Fruit fly (Drosophila melanogaster) whole organism, embryonic: ENCODE results near the gene CG34462.

Experiments
- ATbp ChIP-seq: fragments of 200-800 bp; sonication (Bioruptor generic); optimal IDR thresholded peaks from 2 replicates; lab custom pipeline; 2017; ENCODE audit warnings: missing biosample characterization, mild to moderate bottlenecking, missing genetic modification characterization, missing genetic modification reagents
- Bteb2 ChIP-seq: fragments of 200-800 bp; sonication (Bioruptor generic); optimal IDR thresholded peaks from 2 replicates; lab custom pipeline; 2016; ENCODE audit warnings: missing biosample characterization, missing genetic modification characterization
- CG1024 ChIP-seq: fragments of 200-800 bp; sonication (Bioruptor generic); IDR thresholded peaks from 2 replicates; pipeline ENCODE4 v1.3.6; 2022; ENCODE audit warnings: missing biosample characterization, missing genetic modification characterization
- CG11456 ChIP-seq: fragments of 200-800 bp; sonication (Bioruptor generic); IDR thresholded peaks from 3 replicates; pipeline ENCODE4 v1.3.6; 2022; ENCODE audit warnings: missing biosample characterization, missing genetic modification characterization
- CG11695 ChIP-seq: fragments of 200-800 bp; sonication (Bioruptor generic); IDR thresholded peaks from 3 replicates; pipeline ENCODE4 v1.3.6; 2022; ENCODE audit warnings: missing biosample characterization, missing genetic modification characterization
- CG12219 ChIP-seq: fragments of 200-800 bp; sonication (Bioruptor generic); optimal IDR thresholded peaks from 3 replicates; lab custom pipeline; 2018; ENCODE audit warnings: missing biosample characterization, mild to moderate bottlenecking, missing genetic modification characterization
- CG12391 ChIP-seq: fragments of 200-800 bp; sonication (Bioruptor generic); optimal IDR thresholded peaks from 3 replicates; lab custom pipeline; 2018; ENCODE audit warnings: missing biosample characterization, mild to moderate bottlenecking, missing genetic modification characterization, moderate library complexity
- CG14860 ChIP-seq: fragments of 200-800 bp; sonication (Bioruptor generic); IDR thresholded peaks from 3 replicates; pipeline ENCODE4 v1.3.6; 2022; ENCODE audit warnings: missing biosample characterization, missing genetic modification characterization; ENCODE audit not compliant: partially characterized antibody
- CG17359 ChIP-seq: fragments of 200-800 bp; sonication (Bioruptor generic); optimal IDR thresholded peaks from 3 replicates; lab custom pipeline; 2018; ENCODE audit warnings: missing biosample characterization, mild to moderate bottlenecking, missing genetic modification characterization, moderate library complexity
- CG17385 ChIP-seq: fragments of 200-800 bp; sonication (Bioruptor generic); optimal IDR thresholded peaks from 3 replicates; lab custom pipeline; 2018; ENCODE audit warnings: missing biosample characterization, mild to moderate bottlenecking, missing genetic modification characterization
- CG18011 ChIP-seq: fragments of 200-800 bp; sonication (Bioruptor generic); optimal IDR thresholded peaks from 2 replicates; lab custom pipeline; 2017; ENCODE audit warnings: missing biosample characterization, missing genetic modification characterization, mild to moderate bottlenecking, moderate library complexity, missing genotype
- CG2202 ChIP-seq: fragments of 200-800 bp; sonication (Bioruptor generic); optimal IDR thresholded peaks from 2 replicates; lab custom pipeline; 2018; ENCODE audit warnings: missing biosample characterization, mild to moderate bottlenecking, missing genetic modification characterization
- CG30431 ChIP-seq: fragments of 200-800 bp; sonication (Bioruptor generic); optimal IDR thresholded peaks from 2 replicates; lab custom pipeline; 2017; ENCODE audit warnings: missing biosample characterization, missing genetic modification characterization
- CG3163 ChIP-seq: fragments of 200-800 bp; sonication (Bioruptor generic); optimal IDR thresholded peaks from 3 replicates; lab custom pipeline; 2016; ENCODE audit warnings: missing biosample characterization, missing genetic modification characterization
- CG32532 ChIP-seq: fragments of 200-800 bp; sonication (Bioruptor generic); IDR thresholded peaks from 2 replicates; pipeline ENCODE4 v1.3.6; 2022; ENCODE audit warnings: missing biosample characterization, missing genetic modification characterization
- CG4282 ChIP-seq: fragments of 200-800 bp; sonication (Bioruptor generic); optimal IDR thresholded peaks from 2 replicates; lab custom pipeline; 2016; ENCODE audit warnings: missing biosample characterization, missing genetic modification characterization
- CG6813 ChIP-seq: fragments of 200-800 bp; sonication (Bioruptor generic); optimal IDR thresholded peaks from 2 replicates; lab custom pipeline; 2017; ENCODE audit warnings: missing biosample characterization, missing genetic modification characterization, mild to moderate bottlenecking, moderate library complexity, missing genetic modification reagents
- CG8765 ChIP-seq: fragments of 200-800 bp; sonication (Bioruptor generic); IDR thresholded peaks from 2 replicates; pipeline ENCODE4 v1.3.6; 2022; ENCODE audit warnings: missing biosample characterization, missing genetic modification characterization
- CG8944 ChIP-seq: fragments of 200-800 bp; sonication (Bioruptor generic); optimal IDR thresholded peaks from 3 replicates; lab custom pipeline; 2016; ENCODE audit warnings: missing biosample characterization, missing genetic modification characterization
- CG9215 ChIP-seq: fragments of 200-800 bp; sonication (Bioruptor generic); IDR thresholded peaks from 2 replicates; pipeline ENCODE4 v1.3.6; 2022; ENCODE audit warnings: missing biosample characterization, missing genetic modification characterization
- CG9797 ChIP-seq: fragments of 200-800 bp; sonication (Bioruptor generic); optimal IDR thresholded peaks from 3 replicates; lab custom pipeline; 2018; ENCODE audit warnings: missing biosample characterization, mild to moderate bottlenecking, missing genetic modification characterization
- CG9932 ChIP-seq: fragments of 200-800 bp; sonication (Bioruptor generic); IDR thresholded peaks from 2 replicates; pipeline ENCODE4 v1.3.6; 2022; ENCODE audit warnings: missing biosample characterization, missing genetic modification characterization
- CrebB ChIP-seq: fragments of 200-800 bp; sonication (Bioruptor generic); optimal IDR thresholded peaks from 3 replicates; lab custom pipeline; 2018; ENCODE audit warnings: missing biosample characterization, mild to moderate bottlenecking, missing genetic modification characterization
- Dip2 ChIP-seq: fragments of 200-800 bp; sonication (Bioruptor generic); IDR thresholded peaks from 2 replicates; pipeline ENCODE4 v1.3.6; 2022; ENCODE audit warnings: missing biosample characterization, missing genetic modification characterization
- Dref ChIP-seq: fragments of 200-800 bp; sonication (Bioruptor generic); IDR thresholded peaks from 2 replicates; pipeline ENCODE4 v1.3.6; 2022; ENCODE audit warnings: missing biosample characterization, missing genetic modification characterization
- HHEX ChIP-seq: fragments of 200-800 bp; sonication (Bioruptor generic); optimal IDR thresholded peaks from 3 replicates; lab custom pipeline; 2017; ENCODE audit warnings: missing biosample characterization, mild to moderate bottlenecking, missing genetic modification characterization, missing genetic modification reagents
- HLH54F ChIP-seq: fragments of 200-800 bp; sonication (Bioruptor generic); optimal IDR thresholded peaks from 3 replicates; lab custom pipeline; 2016; ENCODE audit warnings: missing biosample characterization, missing genetic modification characterization
- HmgD ChIP-seq: fragments of 200-800 bp; sonication (Bioruptor generic); optimal IDR thresholded peaks from 3 replicates; lab custom pipeline; 2016; ENCODE audit warnings: missing biosample characterization, missing genetic modification characterization
- Hmr ChIP-seq: fragments of 200-800 bp; sonication (Bioruptor generic); optimal IDR thresholded peaks from 3 replicates; lab custom pipeline; 2017; ENCODE audit warnings: mild to moderate bottlenecking, missing biosample characterization, missing genetic modification reagents, missing genetic modification characterization
- Lhr ChIP-seq: fragments of 200-800 bp; sonication (Bioruptor generic); optimal IDR thresholded peaks from 3 replicates; lab custom pipeline; 2017; ENCODE audit warnings: mild to moderate bottlenecking, missing biosample characterization, missing genetic modification reagents, missing genetic modification characterization
- Mad ChIP-seq: fragments of 200-800 bp; sonication (Bioruptor generic); optimal IDR thresholded peaks from 2 replicates; lab custom pipeline; 2016; ENCODE audit warnings: missing biosample characterization, missing genetic modification characterization
- Poxn ChIP-seq: fragments of 200-800 bp; sonication (Bioruptor generic); IDR thresholded peaks from 2 replicates; pipeline ENCODE4 v1.3.6; 2022; ENCODE audit warnings: missing biosample characterization, missing genetic modification characterization
- Rfx ChIP-seq: fragments of 200-800 bp; sonication (Bioruptor generic); IDR thresholded peaks from 2 replicates; pipeline ENCODE4 v1.3.6; 2022; ENCODE audit warnings: missing biosample characterization, missing genetic modification characterization
- Side ChIP-seq: fragments of 200-800 bp; sonication (Bioruptor generic); optimal IDR thresholded peaks from 2 replicates; lab custom pipeline; 2016; ENCODE audit warnings: missing biosample characterization, missing genetic modification characterization
- Xbp1 ChIP-seq: fragments of 200-800 bp; sonication (Bioruptor generic); optimal IDR thresholded peaks from 3 replicates; lab custom pipeline; 2016; ENCODE audit warnings: missing biosample characterization, mild to moderate bottlenecking, missing genetic modification characterization
- az2 ChIP-seq: fragments of 200-800 bp; sonication (Bioruptor generic); optimal IDR thresholded peaks from 3 replicates; lab custom pipeline; 2016; ENCODE audit warnings: missing biosample characterization, missing genetic modification characterization
- bab2 ChIP-seq: fragments of 200-800 bp; sonication (Bioruptor generic); optimal IDR thresholded peaks from 2 replicates; lab custom pipeline; 2016; ENCODE audit warnings: missing biosample characterization, missing genetic modification characterization
- dimm ChIP-seq: fragments of 200-800 bp; sonication (Bioruptor generic); IDR thresholded peaks from 2 replicates; pipeline ENCODE4 v1.3.6; 2022; ENCODE audit warnings: missing biosample characterization, missing genetic modification characterization
- fd102C ChIP-seq: fragments of 200-800 bp; sonication (Bioruptor generic); optimal IDR thresholded peaks from 2 replicates; lab custom pipeline; 2018; ENCODE audit warnings: missing biosample characterization, mild to moderate bottlenecking, missing genetic modification characterization, moderate library complexity
- grau ChIP-seq: fragments of 200-800 bp; optimal IDR thresholded peaks from 3 replicates; lab custom pipeline; 2019; ENCODE audit warnings: missing biosample characterization, mild to moderate bottlenecking, missing genetic modification characterization, moderate library complexity
- gro ChIP-seq: fragments of 200-800 bp; sonication (Bioruptor generic); optimal IDR thresholded peaks from 2 replicates; lab custom pipeline; 2016; ENCODE audit warnings: missing biosample characterization, missing genetic modification characterization
- mld ChIP-seq: fragments of 200-800 bp; sonication (Bioruptor generic); IDR thresholded peaks from 3 replicates; pipeline ENCODE4 v1.3.6; 2022; ENCODE audit warnings: missing biosample characterization, missing genetic modification characterization; ENCODE audit not compliant: partially characterized antibody
- odd ChIP-seq: fragments of 200-800 bp; sonication (Bioruptor generic); optimal IDR thresholded peaks from 2 replicates; lab custom pipeline; 2017; ENCODE audit warnings: missing biosample characterization, mild to moderate bottlenecking, missing genetic modification characterization
- p53 ChIP-seq: fragments of 200-800 bp; sonication (Bioruptor generic); optimal IDR thresholded peaks from 2 replicates; lab custom pipeline; 2016; ENCODE audit warnings: missing biosample characterization, missing genetic modification characterization
- slbo ChIP-seq: fragments of 200-800 bp; sonication (Bioruptor generic); IDR thresholded peaks from 2 replicates; pipeline ENCODE4 v1.3.6; 2022; ENCODE audit warnings: missing biosample characterization, missing genetic modification characterization
- sr ChIP-seq: fragments of 200-800 bp; sonication (Bioruptor generic); IDR thresholded peaks from 3 replicates; pipeline ENCODE4 v1.3.6; 2022; ENCODE audit warnings: missing biosample characterization, missing genetic modification characterization
- tap ChIP-seq: fragments of 200-800 bp; optimal IDR thresholded peaks from 3 replicates; lab custom pipeline; 2019; ENCODE audit warnings: missing biosample characterization, mild to moderate bottlenecking, missing genetic modification characterization, moderate library complexity
- tio ChIP-seq: fragments of 200-800 bp; sonication (Bioruptor generic); optimal IDR thresholded peaks from 2 replicates; lab custom pipeline; 2017; ENCODE audit warnings: missing biosample characterization, missing genetic modification characterization, inconsistent platforms
- trh ChIP-seq: fragments of 200-800 bp; sonication (Bioruptor generic); optimal IDR thresholded peaks from 2 replicates; lab custom pipeline; 2016; ENCODE audit warnings: missing biosample characterization, missing genetic modification characterization

The CG34462 gene

DNA sequence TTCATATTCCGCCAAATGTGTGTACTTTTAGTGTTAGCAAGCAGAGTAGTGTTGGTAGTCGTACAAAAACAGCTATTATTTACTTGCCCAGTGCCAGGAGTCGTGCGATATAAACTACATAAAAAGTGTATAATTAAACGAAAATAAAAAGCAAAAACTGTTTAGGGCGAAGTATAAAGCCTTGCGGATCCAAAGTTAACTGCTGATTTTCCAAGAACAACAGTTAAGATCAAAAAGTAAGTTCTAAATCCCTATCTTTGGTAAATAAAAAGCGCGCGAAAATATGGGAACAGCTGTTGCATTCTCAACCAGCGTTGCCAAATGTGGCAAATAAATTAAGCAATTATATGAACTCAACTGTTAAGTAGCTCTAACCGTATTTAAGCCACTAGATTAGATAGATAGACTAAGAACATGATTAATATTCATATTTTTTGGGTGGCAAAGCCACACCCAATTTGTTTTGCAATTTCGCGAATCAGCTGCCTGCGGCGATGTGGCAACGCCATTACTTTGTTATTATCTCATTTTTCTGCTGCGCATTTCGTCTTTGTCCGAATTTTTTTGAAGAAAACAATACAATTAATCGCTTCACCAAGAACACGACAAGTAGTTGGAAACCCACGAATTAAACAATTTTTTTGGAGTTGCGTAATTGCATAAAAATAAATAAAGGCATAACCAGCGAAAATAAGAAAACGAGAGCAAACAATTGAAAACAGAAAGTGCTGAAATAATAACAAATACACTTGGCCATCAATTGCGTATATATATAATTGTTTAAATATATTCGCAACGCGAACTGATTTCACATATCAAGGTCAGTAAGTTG, 12.1 kb downstream of the CG34462 start, which contains the start of the genes Prim1 and CG7083 (continued):
- TF ChIP-seq tio (GFP tag; lab: Kevin White, UChicago) (no peak), slbo (GFP tag; lab: Robert Waterston, UW) (peak; percentile 75), dimm (no peak), gro (GFP tag; lab: Kevin White, UChicago) (peak; percentile 69), HmgD (peak; percentile 26), az2 (GFP tag; lab: Kevin White, UChicago) (peak; percentile 63), ATbp (GFP tag; lab: Kevin White, UChicago) (peak; percentile 11), Hmr (GFP tag; lab: Kevin White, UChicago) (peak; percentile 54), p53 (GFP tag; lab: Kevin White, UChicago) (no peak), CrebB (tag; lab: Kevin White, UChicago) (no peak), CG6813 (peak; percentile 26), fd102C (no peak), CG4282 (GFP tag; lab: Kevin White, UChicago) (no peak), Dref (GFP tag; lab: Robert Waterston, UW) (no peak), tap (tag; lab: Kevin White, UChicago) (peak; percentile 11), CG3163 (peak; percentile 13), Side (GFP tag; lab: Kevin White, UChicago) (peak; percentile 25), CG9797 (GFP tag; lab: Kevin White, UChicago) (peak; percentile 19), CG1024 (GFP tag; lab: Robert Waterston, UW) (no peak), trh (no peak), HHEX (GFP tag; lab: Kevin White, UChicago) (peak; percentile 20), sr (GFP tag; lab: Robert Waterston, UW) (no peak), CG30431 (peak; percentile 23), CG8765 (GFP tag; lab: Robert Waterston, UW) (no peak), Mad (GFP tag; lab: Kevin White, UChicago) (peak; percentile 53), HLH54F (GFP tag; lab: Kevin White, UChicago) (peak; percentile 71), CG17385 (GFP tag; lab: Kevin White, UChicago) (peak; percentile 60), CG8944 (GFP tag; lab: Kevin White, UChicago) (peak; percentile 33), CG12219 (GFP tag; lab: Kevin White, UChicago) (peak; percentile 14), Rfx (peak; percentile 51), CG2202 (tag; lab: Kevin White, UChicago) (peak; percentile 24), CG12391 (tag; lab: Kevin White, UChicago) (peak; percentile 74), CG32532 (GFP tag; lab: Robert Waterston, UW) (peak; percentile 58; the same call in 1 of the 2 replicates), Dip2 (GFP tag; lab: Robert Waterston, UW) (no peak), Xbp1 (GFP tag; lab: Kevin White, UChicago) (peak; percentile 75), CG18011 (GFP tag; lab: Kevin White, UChicago) (peak; percentile 56), Bteb2 (GFP tag; lab: Kevin White, UChicago) (peak; percentile 51), grau (tag; lab: Kevin White, UChicago) (peak; percentile 52), CG11695 (0 out of 3 replicates have a peak, but pooled peaks have one; percentile 6), mld (GFP tag; lab: Robert Waterston, UW) (0 out of 3 replicates have a peak, but pooled peaks have one; percentile 31), Poxn (no peak), CG9215 (GFP tag; lab: Robert Waterston, UW) (peak; percentile 27; the same call in 1 of the 2 replicates), Lhr (GFP tag; lab: Kevin White, UChicago) (peak; percentile 26), odd (no peak), CG17359 (tag; lab: Kevin White, UChicago) (peak; percentile 26), CG14860 (GFP tag; lab: Robert Waterston, UW) (no peak), CG9932 (GFP tag; lab: Robert Waterston, UW) (peak; percentile 50; the same call in 1 of the 2 replicates), CG11456 (GFP tag; lab: Robert Waterston, UW) (0 out of 3 replicates have a peak, but pooled peaks have one; percentile 8), bab2 (GFP tag; lab: Kevin White, UChicago) (peak; percentile 61)
